Fruit fly (Drosophila melanogaster) whole organism, embryonic: ENCODE results near the gene Nepl3.

ENCODE experiments used
- CG10565 ChIP-seq: fragments of 200-800 bp; sonication (Bioruptor generic); optimal IDR thresholded peaks from 3 replicates; lab custom pipeline; 2016; ENCODE audit warnings: missing biosample characterization, mild to moderate bottlenecking, missing genetic modification characterization
- CG10959 ChIP-seq: fragments of 200-800 bp; sonication (Bioruptor generic); IDR thresholded peaks from 2 replicates; pipeline ENCODE4 v1.3.6; 2022; ENCODE audit warnings: missing biosample characterization, missing genetic modification characterization
- CG10979 ChIP-seq: fragments of 200-800 bp; sonication (Bioruptor generic); optimal IDR thresholded peaks from 2 replicates; lab custom pipeline; 2018; ENCODE audit warnings: missing biosample characterization, mild to moderate bottlenecking, missing genetic modification characterization, moderate library complexity
- CG11560 ChIP-seq: fragments of 200-800 bp; sonication (Bioruptor generic); IDR thresholded peaks from 3 replicates; pipeline ENCODE4 v1.3.6; 2022; ENCODE audit warnings: missing biosample characterization, missing genetic modification characterization
- CG12071 ChIP-seq: fragments of 200-800 bp; sonication (Bioruptor generic); optimal IDR thresholded peaks from 3 replicates; lab custom pipeline; 2018; ENCODE audit warnings: missing biosample characterization, mild to moderate bottlenecking, missing genetic modification characterization
- CG12391 ChIP-seq: fragments of 200-800 bp; sonication (Bioruptor generic); optimal IDR thresholded peaks from 3 replicates; lab custom pipeline; 2018; ENCODE audit warnings: missing biosample characterization, mild to moderate bottlenecking, missing genetic modification characterization, moderate library complexity
- CG12659 ChIP-seq: fragments of 200-800 bp; sonication (Bioruptor generic); optimal IDR thresholded peaks from 3 replicates; lab custom pipeline; 2017; ENCODE audit warnings: mild to moderate bottlenecking, missing biosample characterization, missing genetic modification reagents, missing genetic modification characterization
- CG13624 ChIP-seq: fragments of 200-800 bp; sonication (Bioruptor generic); optimal IDR thresholded peaks from 2 replicates; lab custom pipeline; 2016; ENCODE audit warnings: missing biosample characterization, missing genetic modification characterization
- CG14441 ChIP-seq: fragments of 200-800 bp; sonication (Bioruptor generic); IDR thresholded peaks from 2 replicates; pipeline ENCODE4 v1.3.6; 2022; ENCODE audit warnings: missing biosample characterization, missing genetic modification characterization
- CG14710 ChIP-seq: fragments of 200-800 bp; sonication (Bioruptor generic); optimal IDR thresholded peaks from 3 replicates; lab custom pipeline; 2019; ENCODE audit warnings: missing biosample characterization, mild to moderate bottlenecking, missing genetic modification characterization, moderate library complexity
- CG1529 ChIP-seq: fragments of 200-800 bp; sonication (Bioruptor generic); optimal IDR thresholded peaks from 3 replicates; lab custom pipeline; 2018; ENCODE audit warnings: missing biosample characterization, missing genetic modification characterization
- CG17385 ChIP-seq: fragments of 200-800 bp; sonication (Bioruptor generic); optimal IDR thresholded peaks from 3 replicates; lab custom pipeline; 2018; ENCODE audit warnings: missing biosample characterization, mild to moderate bottlenecking, missing genetic modification characterization
- CG2116 ChIP-seq: fragments of 200-800 bp; sonication (Bioruptor generic); optimal IDR thresholded peaks from 3 replicates; lab custom pipeline; 2018; ENCODE audit warnings: missing biosample characterization, mild to moderate bottlenecking, missing genetic modification characterization
- CG32772 ChIP-seq: fragments of 200-800 bp; sonication (Bioruptor generic); IDR thresholded peaks from 2 replicates; pipeline ENCODE4 v1.3.6; 2022; ENCODE audit warnings: missing biosample characterization, missing genetic modification characterization
- CG6689 ChIP-seq: fragments of 200-800 bp; sonication (Bioruptor generic); IDR thresholded peaks from 2 replicates; pipeline ENCODE4 v1.3.6; 2022; ENCODE audit warnings: missing biosample characterization, missing genetic modification characterization
- CG9727 ChIP-seq: fragments of 200-800 bp; sonication (Bioruptor generic); optimal IDR thresholded peaks from 3 replicates; lab custom pipeline; 2017; ENCODE audit warnings: missing biosample characterization, mild to moderate bottlenecking, missing genetic modification characterization
- Camta ChIP-seq: fragments of 200-800 bp; sonication (Bioruptor generic); optimal IDR thresholded peaks from 2 replicates; lab custom pipeline; 2016; ENCODE audit warnings: missing biosample characterization, missing genetic modification characterization
- D19B ChIP-seq: fragments of 200-800 bp; sonication (Bioruptor generic); optimal IDR thresholded peaks from 2 replicates; lab custom pipeline; 2017; ENCODE audit warnings: missing biosample characterization, mild to moderate bottlenecking, missing genetic modification characterization
- Fer3 ChIP-seq: fragments of 200-800 bp; sonication (Bioruptor generic); optimal IDR thresholded peaks from 2 replicates; lab custom pipeline; 2018; ENCODE audit warnings: missing biosample characterization, mild to moderate bottlenecking, missing genetic modification characterization, moderate library complexity
- HHEX ChIP-seq: fragments of 200-800 bp; sonication (Bioruptor generic); optimal IDR thresholded peaks from 3 replicates; lab custom pipeline; 2017; ENCODE audit warnings: missing biosample characterization, mild to moderate bottlenecking, missing genetic modification characterization, missing genetic modification reagents
- HLH4C ChIP-seq: fragments of 200-800 bp; sonication (Bioruptor generic); IDR thresholded peaks from 3 replicates; pipeline ENCODE4 v1.3.6; 2022; ENCODE audit warnings: missing biosample characterization, missing genetic modification characterization; ENCODE audit not compliant: partially characterized antibody
- HmgZ ChIP-seq: fragments of 200-800 bp; sonication (Bioruptor generic); optimal IDR thresholded peaks from 2 replicates; lab custom pipeline; 2018; ENCODE audit warnings: missing biosample characterization, mild to moderate bottlenecking, missing genetic modification characterization
- Hmx ChIP-seq: fragments of 200-800 bp; sonication (Bioruptor generic); optimal IDR thresholded peaks from 2 replicates; lab custom pipeline; 2016; ENCODE audit warnings: missing biosample characterization, missing genetic modification characterization
- Lpt ChIP-seq: fragments of >200 bp; optimal IDR thresholded peaks from 2 replicates; lab custom pipeline; 2018; ENCODE audit warnings: missing biosample characterization, missing genetic modification characterization
- NC2α ChIP-seq: fragments of 200-800 bp; sonication (Bioruptor generic); optimal IDR thresholded peaks from 2 replicates; lab custom pipeline; 2016; ENCODE audit warnings: missing biosample characterization, missing genetic modification characterization
- NFAT ChIP-seq: fragments of 200-800 bp; sonication (Bioruptor generic); IDR thresholded peaks from 2 replicates; pipeline ENCODE4 v1.3.6; 2022; ENCODE audit warnings: missing biosample characterization, missing genetic modification characterization
- NK7.1 ChIP-seq: fragments of 200-800 bp; sonication (Bioruptor generic); optimal IDR thresholded peaks from 3 replicates; lab custom pipeline; 2016; ENCODE audit warnings: missing biosample characterization, missing genetic modification characterization
- NfI ChIP-seq: fragments of 200-800 bp; sonication (Bioruptor generic); optimal IDR thresholded peaks from 3 replicates; lab custom pipeline; 2018; ENCODE audit warnings: missing biosample characterization, mild to moderate bottlenecking, missing genetic modification characterization, moderate library complexity
- Sox102F ChIP-seq: fragments of 200-800 bp; sonication (Bioruptor generic); optimal IDR thresholded peaks from 2 replicates; lab custom pipeline; 2018; ENCODE audit warnings: missing biosample characterization, mild to moderate bottlenecking, missing genetic modification characterization, moderate library complexity
- bigmax ChIP-seq: fragments of 200-800 bp; sonication (Bioruptor generic); optimal IDR thresholded peaks from 2 replicates; lab custom pipeline; 2018; ENCODE audit warnings: missing biosample characterization, mild to moderate bottlenecking, missing genetic modification characterization
- chinmo ChIP-seq: fragments of 200-800 bp; sonication (Bioruptor generic); IDR thresholded peaks from 4 replicates; pipeline ENCODE4 v1.3.6; 2022; ENCODE audit warnings: missing biosample characterization, missing genetic modification characterization; ENCODE audit not compliant: partially characterized antibody
- dan ChIP-seq: fragments of 200-800 bp; sonication (Bioruptor generic); IDR thresholded peaks from 2 replicates; pipeline ENCODE4 v1.3.6; 2022; ENCODE audit warnings: missing biosample characterization, missing genetic modification characterization
- danr ChIP-seq: fragments of 200-800 bp; sonication (Bioruptor generic); IDR thresholded peaks from 2 replicates; pipeline ENCODE4 v1.3.6; 2022; ENCODE audit warnings: missing biosample characterization, missing genetic modification characterization
- dati ChIP-seq: fragments of 200-800 bp; sonication (Bioruptor generic); IDR thresholded peaks from 2 replicates; pipeline ENCODE4 v1.3.6; 2022; ENCODE audit warnings: missing biosample characterization, missing genetic modification characterization
- ewg ChIP-seq: fragments of 200-800 bp; sonication (Bioruptor generic); optimal IDR thresholded peaks from 3 replicates; lab custom pipeline; 2017; ENCODE audit warnings: mild to moderate bottlenecking, missing biosample characterization, missing genetic modification reagents, missing genetic modification characterization
- eyg ChIP-seq: fragments of 200-800 bp; sonication (Bioruptor generic); optimal IDR thresholded peaks from 3 replicates; lab custom pipeline; 2016; ENCODE audit warnings: missing biosample characterization, missing genetic modification characterization
- fd102C ChIP-seq: fragments of 200-800 bp; sonication (Bioruptor generic); optimal IDR thresholded peaks from 2 replicates; lab custom pipeline; 2018; ENCODE audit warnings: missing biosample characterization, mild to moderate bottlenecking, missing genetic modification characterization, moderate library complexity
- h ChIP-seq: fragments of >200 bp; optimal IDR thresholded peaks from 2 replicates; lab custom pipeline; 2017
- knrl ChIP-seq: fragments of 200-800 bp; sonication (Bioruptor generic); IDR thresholded peaks from 3 replicates; pipeline ENCODE4 v1.3.6; 2022; ENCODE audit warnings: missing biosample characterization, missing genetic modification characterization; ENCODE audit not compliant: partially characterized antibody
- nau ChIP-seq: fragments of 200-800 bp; sonication (Bioruptor generic); optimal IDR thresholded peaks from 3 replicates; lab custom pipeline; 2017; ENCODE audit warnings: missing biosample characterization, mild to moderate bottlenecking, missing genetic modification characterization, missing genetic modification reagents
- pan ChIP-seq, 4 experiments: fragments of >200 bp in 3 of 4; fragments of 200-800 bp in 1 of 4; sonication (Bioruptor generic) in 1 of 4; optimal IDR thresholded peaks in 3 of 4; IDR thresholded peaks in 1 of 4; 2 replicates each; pipeline versions ENCODE4 v1.3.6 to Lab custom; 2017 to 2022; ENCODE audit warnings: missing biosample characterization in 2 of 4, missing genetic modification characterization in 2 of 4, mixed read lengths in 1 of 4
- peb ChIP-seq: fragments of 200-800 bp; sonication (Bioruptor generic); IDR thresholded peaks from 2 replicates; pipeline ENCODE4 v1.3.6; 2022; ENCODE audit warnings: missing biosample characterization, missing genetic modification characterization
- prd ChIP-seq, 3 experiments: fragments of >200 bp in 2 of 3; fragments of 200-800 bp in 1 of 3; sonication (Bioruptor generic) in 1 of 3; optimal IDR thresholded peaks in 2 of 3; IDR thresholded peaks in 1 of 3; 2 replicates in 2 of 3; 3 replicates in 1 of 3; pipeline versions ENCODE4 v1.3.6 to Lab custom; 2017 to 2022; ENCODE audit warnings: missing biosample characterization in 1 of 3, missing genetic modification characterization in 1 of 3
- ranshi ChIP-seq: fragments of 200-800 bp; sonication (Bioruptor generic); IDR thresholded peaks from 2 replicates; pipeline ENCODE4 v1.3.6; 2022; ENCODE audit warnings: missing biosample characterization, missing genetic modification characterization
- slbo ChIP-seq: fragments of 200-800 bp; sonication (Bioruptor generic); IDR thresholded peaks from 2 replicates; pipeline ENCODE4 v1.3.6; 2022; ENCODE audit warnings: missing biosample characterization, missing genetic modification characterization
- tin ChIP-seq: fragments of 200-800 bp; sonication (Bioruptor generic); optimal IDR thresholded peaks from 3 replicates; lab custom pipeline; 2016; ENCODE audit warnings: missing biosample characterization, missing genetic modification characterization
- trh ChIP-seq: fragments of 200-800 bp; sonication (Bioruptor generic); optimal IDR thresholded peaks from 2 replicates; lab custom pipeline; 2016; ENCODE audit warnings: missing biosample characterization, missing genetic modification characterization
- vnd ChIP-seq: fragments of 200-800 bp; sonication (Bioruptor generic); IDR thresholded peaks from 3 replicates; pipeline ENCODE4 v1.3.6; 2022; ENCODE audit warnings: missing biosample characterization, missing genetic modification characterization; ENCODE audit not compliant: partially characterized antibody
- zen2 ChIP-seq: fragments of 200-800 bp; sonication (Bioruptor generic); IDR thresholded peaks from 3 replicates; pipeline ENCODE4 v1.3.6; 2022; ENCODE audit warnings: missing biosample characterization, missing genetic modification characterization; ENCODE audit not compliant: partially characterized antibody

Nepl3 gene

dm6 chr2L:5060952-5061478 is 3.0 kb upstream of the Nepl3 start (continued):
- TF ChIP-seq Fer3 (tag; lab: Kevin White, UChicago) (peak; percentile 67), tin (GFP tag; lab: Kevin White, UChicago) (peak; percentile 49), CG14710 (peak; percentile 28), ranshi (GFP tag; lab: Robert Waterston, UW) (peak; percentile 70), zen2 (GFP tag; lab: Robert Waterston, UW) (no peak), Hmx (GFP tag; lab: Kevin White, UChicago) (peak; percentile 57), HHEX (GFP tag; lab: Kevin White, UChicago) (peak; percentile 76), CG10565 (GFP tag; lab: Kevin White, UChicago) (no peak), CG12659 (GFP tag; lab: Kevin White, UChicago) (peak; percentile 57), nau (GFP tag; lab: Kevin White, UChicago) (peak; percentile 81), slbo (GFP tag; lab: Robert Waterston, UW) (peak; percentile 78), trh (GFP tag; lab: Kevin White, UChicago) (no peak), Camta (peak; percentile 80), Lpt (no peak), HmgZ (tag; lab: Kevin White, UChicago) (peak; percentile 67), eyg (GFP tag; lab: Kevin White, UChicago) (peak; percentile 51), CG10979 (tag; lab: Kevin White, UChicago) (peak; percentile 66), CG10959 (GFP tag; lab: Robert Waterston, UW) (no peak), prd (optimal IDR thresholded peaks at IDR 0.05; lab: Kevin White, UChicago) (no peak), prd (GFP tag; IDR thresholded peaks at IDR 0.05; lab: Robert Waterston, UW) (peak; percentile 54; the same call in 2 of the 3 replicates), ewg (GFP tag; lab: Kevin White, UChicago) (peak; percentile 48), dati (GFP tag; lab: Robert Waterston, UW) (no peak), fd102C (GFP tag; lab: Kevin White, UChicago) (no peak), CG17385 (GFP tag; lab: Kevin White, UChicago) (peak; percentile 67), vnd (GFP tag; lab: Robert Waterston, UW) (no peak), CG32772 (no peak), CG13624 (peak; percentile 58), h (no peak), HLH4C (GFP tag; lab: Robert Waterston, UW) (no peak), CG12071 (GFP tag; lab: Kevin White, UChicago) (peak; percentile 65), peb (GFP tag; lab: Robert Waterston, UW) (0 out of 2 replicates have a peak, but pooled peaks have one; percentile 16), NFAT (GFP tag; lab: Robert Waterston, UW) (peak; percentile 31; the same call in 1 of the 2 replicates), CG11560 (peak; percentile 35; the same call in 1 of the 3 replicates), chinmo (no peak), dan (GFP tag; lab: Robert Waterston, UW) (no peak), knrl (no peak), CG9727 (peak; percentile 66), NfI (peak; percentile 40), Sox102F (GFP tag; lab: Kevin White, UChicago) (peak; percentile 67), CG14441 (peak; percentile 42; the same call in 1 of the 2 replicates), NC2α (GFP tag; lab: Kevin White, UChicago) (no peak), danr (peak; percentile 49; the same call in 1 of the 2 replicates), CG2116 (GFP tag; lab: Kevin White, UChicago) (no peak), bigmax (GFP tag; lab: Kevin White, UChicago) (no peak), CG1529 (GFP tag; lab: Kevin White, UChicago) (peak; percentile 4), CG12391 (peak; percentile 65), D19B (GFP tag; lab: Kevin White, UChicago) (peak; percentile 22), NK7.1 (GFP tag; lab: Kevin White, UChicago) (peak; percentile 70), pan (optimal IDR thresholded peaks at IDR 0.05; lab: Kevin White, UChicago) (no peak), pan (GFP tag; optimal IDR thresholded peaks at IDR 0.05 in 1 of 2, IDR thresholded peaks at IDR 0.05 in 1 of 2) (peak in 1 of 2 experiments; percentile 65), CG6689 (peak; percentile 40; the same call in 1 of the 2 replicates)
